Worm (Caenorhabditis elegans): ENCODE measurements around the gene C24H10.4.

- TF ChIP-seq fkh-2 (tag; optimal IDR thresholded peaks at IDR 0.05), result no peak
- TF ChIP-seq nhr-25 (tag; optimal IDR thresholded peaks at IDR 0.05), result no peak
These were observed 20.3 kb downstream of the C24H10.4 start for ce11 chrX:5038812-5039211.
